Worm (Caenorhabditis elegans) whole organism, early embryonic: ENCODE results near the gene C17E7.9.

ENCODE experiments used
- B0310.2 ChIP-seq: sonication (generic microtip); optimal IDR thresholded peaks from 2 replicates; lab custom pipeline; 2016; ENCODE audit warnings: mild to moderate bottlenecking, missing genetic modification characterization, missing compliant biosample characterization
- F13C5.2 ChIP-seq: sonication (generic microtip); optimal IDR thresholded peaks from 2 replicates; lab custom pipeline; 2017; ENCODE audit warnings: mild to moderate bottlenecking, missing genetic modification characterization, inconsistent platforms, missing compliant biosample characterization
- aly-1 ChIP-seq: sonication (generic microtip); optimal IDR thresholded peaks from 2 replicates; lab custom pipeline; 2016; ENCODE audit warnings: missing genetic modification characterization, missing compliant biosample characterization
- ama-1 ChIP-seq: fragments of 150-350 bp; optimal IDR thresholded peaks from 2 replicates; lab custom pipeline; 2014
- ceh-13 ChIP-seq: fragments of 200-800 bp; sonication (Bioruptor generic); optimal IDR thresholded peaks from 2 replicates; lab custom pipeline; 2018; ENCODE audit warnings: mild to moderate bottlenecking, missing genetic modification characterization, missing compliant biosample characterization
- ceh-36 ChIP-seq: sonication (generic microtip); optimal IDR thresholded peaks from 2 replicates; lab custom pipeline; 2016; ENCODE audit warnings: missing genetic modification characterization, inconsistent platforms, missing compliant biosample characterization
- ets-7 ChIP-seq: sonication (generic microtip); optimal IDR thresholded peaks from 2 replicates; lab custom pipeline; 2016; ENCODE audit warnings: missing genotype, missing genetic modification characterization, missing compliant biosample characterization
- flt-1 ChIP-seq: fragments of 200-800 bp; sonication (Bioruptor generic); IDR thresholded peaks from 2 replicates; pipeline ENCODE4 v1.3.6; 2022; ENCODE audit warnings: missing genetic modification characterization, missing compliant biosample characterization
- hmbx-1 ChIP-seq: sonication (generic microtip); optimal IDR thresholded peaks from 2 replicates; lab custom pipeline; 2016; ENCODE audit warnings: mild to moderate bottlenecking, missing genetic modification characterization, missing compliant biosample characterization
- hmg-4 ChIP-seq: fragments of 200-800 bp; sonication (Bioruptor generic); optimal IDR thresholded peaks from 2 replicates; lab custom pipeline; 2018; ENCODE audit warnings: mild to moderate bottlenecking, missing genetic modification characterization, missing compliant biosample characterization
- hnd-1 ChIP-seq: sonication (generic microtip); optimal IDR thresholded peaks from 2 replicates; lab custom pipeline; 2016; ENCODE audit warnings: missing genetic modification characterization, missing compliant biosample characterization
- pes-1 ChIP-seq: fragments of 200-800 bp; sonication (Bioruptor generic); IDR thresholded peaks from 2 replicates; pipeline ENCODE4 v1.3.6; 2022; ENCODE audit warnings: missing genetic modification reagents, missing genetic modification characterization, missing compliant biosample characterization
- scrt-1 ChIP-seq: fragments of 200-800 bp; sonication (Bioruptor generic); IDR thresholded peaks from 2 replicates; pipeline ENCODE4 v1.3.6; 2022; ENCODE audit warnings: missing genetic modification characterization, missing compliant biosample characterization
- sea-1 ChIP-seq: fragments of 200-800 bp; sonication (Bioruptor generic); conservative IDR thresholded peaks from 2 replicates; pipeline ENCODE4 v1.3.6; 2022; ENCODE audit warnings: missing genetic modification characterization, missing compliant biosample characterization
- tbx-11 ChIP-seq: fragments of 200-800 bp; sonication (Bioruptor generic); IDR thresholded peaks from 2 replicates; pipeline ENCODE4 v1.3.6; 2022; ENCODE audit warnings: missing genetic modification characterization, missing compliant biosample characterization
- tbx-37 ChIP-seq: fragments of 200-800 bp; sonication (Bioruptor generic); conservative IDR thresholded peaks from 2 replicates; pipeline ENCODE4 v1.3.6; 2022; ENCODE audit warnings: missing genetic modification reagents, missing genetic modification characterization, missing compliant biosample characterization
- tra-4 ChIP-seq: sonication (generic microtip); optimal IDR thresholded peaks from 2 replicates; lab custom pipeline; 2017; ENCODE audit warnings: missing genetic modification characterization, missing compliant biosample characterization

Gene C17E7.9

DNA sequence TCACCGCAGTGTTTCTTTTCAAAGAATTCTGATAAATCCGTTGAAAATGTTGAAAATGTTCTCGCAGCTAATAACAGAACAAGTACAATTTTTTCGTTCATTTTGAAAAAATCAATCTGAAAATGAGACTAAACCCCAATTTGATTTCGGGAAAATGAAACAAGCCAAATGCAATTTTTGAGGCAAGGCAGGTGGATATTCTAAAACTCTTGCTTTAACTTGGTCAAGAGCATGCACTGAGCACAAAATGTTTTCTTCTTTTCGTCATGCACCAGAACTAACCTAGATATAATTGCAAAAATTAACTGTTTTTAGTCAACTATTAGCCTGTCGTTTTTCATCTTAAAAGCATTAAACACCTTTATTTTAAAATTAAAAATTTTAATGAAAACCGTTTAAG is 9.4 kb upstream of the C17E7.9 start, which contains the start of gene irld-22:
Gene irld-22 (minus strand): TSS at position 101 of the 400 bp plus-strand sequence.
- TF ChIP-seq ets-7 (tag; lab: Kevin White, UChicago) (no peak), hmbx-1 (tag; lab: Kevin White, UChicago) (no peak), aly-1 (tag; lab: Kevin White, UChicago) (no peak), flt-1 (GFP tag; lab: Robert Waterston, UW) (no peak), F13C5.2 (tag; lab: Kevin White, UChicago) (no peak), sea-1 (GFP tag; lab: Robert Waterston, UW) (no peak), tbx-37 (no peak), ceh-36 (tag; lab: Kevin White, UChicago) (no peak), B0310.2 (tag; lab: Kevin White, UChicago) (no peak), ama-1 (lab: Kevin White, UChicago) (no peak), tra-4 (no peak), scrt-1 (GFP tag; lab: Robert Waterston, UW) (no peak)

DNA sequence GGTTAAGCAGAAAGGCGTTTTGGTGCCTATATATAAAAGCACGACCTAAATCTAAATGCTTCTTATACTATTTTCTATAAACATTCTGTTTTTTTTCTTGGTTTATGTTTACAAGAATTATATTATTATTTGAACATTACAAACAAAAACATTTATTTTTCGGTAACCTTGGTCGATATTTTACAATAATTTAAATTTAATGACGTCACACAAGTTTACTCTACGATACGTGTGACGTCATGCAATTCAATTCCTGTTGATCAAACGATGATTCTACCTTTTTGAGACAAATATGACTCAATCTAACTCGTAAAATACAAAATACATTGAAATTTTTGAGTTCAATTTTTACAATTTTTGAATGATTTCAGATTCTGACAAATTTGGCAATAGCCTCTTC is 5.4 kb upstream of the C17E7.9 start:
- TF ChIP-seq scrt-1 (GFP tag; lab: Robert Waterston, UW) (no peak), hnd-1 (tag; lab: Kevin White, UChicago) (no peak), flt-1 (GFP tag; lab: Robert Waterston, UW) (no peak), F13C5.2 (tag; lab: Kevin White, UChicago) (no peak), ceh-13 (no peak), tra-4 (no peak), tbx-11 (GFP tag; lab: Robert Waterston, UW) (no peak), sea-1 (GFP tag; lab: Robert Waterston, UW) (no peak), ama-1 (lab: Kevin White, UChicago) (no peak), aly-1 (tag; lab: Kevin White, UChicago) (no peak), hmbx-1 (tag; lab: Kevin White, UChicago) (no peak), ets-7 (tag; lab: Kevin White, UChicago) (no peak), hmg-4 (GFP tag; lab: Kevin White, UChicago) (no peak), B0310.2 (tag; lab: Kevin White, UChicago) (no peak), pes-1 (GFP tag; lab: Robert Waterston, UW) (no peak), tbx-37 (no peak), ceh-36 (tag; lab: Kevin White, UChicago) (no peak)

- TF ChIP-seq tbx-37 (no peak), hmg-4 (GFP tag; lab: Kevin White, UChicago) (no peak), B0310.2 (tag; lab: Kevin White, UChicago) (no peak), tra-4 (no peak), ceh-13 (no peak), hmbx-1 (tag; lab: Kevin White, UChicago) (no peak), scrt-1 (GFP tag; lab: Robert Waterston, UW) (no peak)
These were observed 4.0 kb upstream of the C17E7.9 start, which contains the start of gene sre-9 for ce11 chrV:3894661-3895060. TSS of gene sre-9 (plus strand) at chrV:3894961.

ce11 chrV:3892361-3892904 is 1.8 kb upstream of the C17E7.9 start, which contains the start of gene C17E7.4:
TSS of gene C17E7.4 (plus strand) at chrV:3892854.
- TF ChIP-seq ceh-13 = no peak
- TF ChIP-seq hmg-4 (GFP tag; lab: Kevin White, UChicago) = no peak
- no peak for TF ChIP-seq ets-7 (tag; lab: Kevin White, UChicago)
- TF ChIP-seq pes-1 (GFP tag; lab: Robert Waterston, UW) = no peak

DNA sequence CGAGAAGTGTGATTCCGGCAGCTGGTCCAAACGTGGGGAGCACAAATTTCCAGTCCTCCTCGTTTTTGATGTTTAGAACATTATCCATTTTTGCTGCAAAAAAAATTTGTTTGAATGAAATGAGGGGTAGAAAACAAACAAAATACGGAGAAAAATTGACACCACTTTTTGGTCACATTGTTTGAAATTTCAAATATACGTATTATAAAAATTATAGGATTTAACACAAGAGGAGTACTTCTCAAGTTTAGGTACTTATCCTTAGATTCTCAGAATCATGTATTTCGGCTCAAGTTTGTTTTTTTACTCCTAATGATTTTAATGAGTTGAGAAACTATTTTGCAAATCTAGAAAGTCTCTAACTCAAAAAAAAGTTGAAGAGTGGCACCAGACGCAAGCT is 1.3 kb upstream of the C17E7.9 start, which contains the start of gene C17E7.12:
Gene C17E7.12 (minus strand): TSS at position 101 of the 400 bp plus-strand sequence.
- no peak for TF ChIP-seq ets-7 (tag; lab: Kevin White, UChicago)
- no peak for TF ChIP-seq pes-1 (GFP tag; lab: Robert Waterston, UW)
- no peak for TF ChIP-seq B0310.2 (tag; lab: Kevin White, UChicago)
- TF ChIP-seq tra-4 = no peak
- TF ChIP-seq sea-1 (GFP tag; lab: Robert Waterston, UW) = no peak
- TF ChIP-seq tbx-37 = no peak
- TF ChIP-seq scrt-1 (GFP tag; lab: Robert Waterston, UW) = no peak
- TF ChIP-seq ama-1 (lab: Kevin White, UChicago) = no peak

DNA sequence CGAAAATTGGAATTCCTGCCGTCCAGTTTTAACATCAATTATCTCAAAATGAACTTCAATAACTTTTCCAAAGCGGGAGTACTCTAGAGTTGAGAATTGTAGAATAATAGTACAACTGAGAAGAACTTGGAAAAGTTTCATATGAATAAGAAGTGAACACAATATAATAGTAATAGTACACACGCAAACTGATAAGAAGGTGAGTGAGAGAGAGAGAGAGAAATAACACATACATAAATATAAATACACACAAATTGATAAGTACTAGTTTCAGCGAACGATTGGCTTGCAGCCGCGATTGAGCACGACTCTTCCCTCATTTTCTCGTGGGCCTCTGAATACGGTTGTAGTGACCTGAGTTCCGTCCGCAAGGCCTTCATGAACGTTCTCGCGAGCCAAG is 1.5 kb downstream of the C17E7.9 start, which contains the start of gene C17E7.13:
Gene C17E7.13 (minus strand): TSS at position 176 of the 400 bp plus-strand sequence.
- TF ChIP-seq hmbx-1 (tag; lab: Kevin White, UChicago) = no peak
- no peak for TF ChIP-seq hnd-1 (tag; lab: Kevin White, UChicago)
- TF ChIP-seq tbx-37 = no peak

DNA sequence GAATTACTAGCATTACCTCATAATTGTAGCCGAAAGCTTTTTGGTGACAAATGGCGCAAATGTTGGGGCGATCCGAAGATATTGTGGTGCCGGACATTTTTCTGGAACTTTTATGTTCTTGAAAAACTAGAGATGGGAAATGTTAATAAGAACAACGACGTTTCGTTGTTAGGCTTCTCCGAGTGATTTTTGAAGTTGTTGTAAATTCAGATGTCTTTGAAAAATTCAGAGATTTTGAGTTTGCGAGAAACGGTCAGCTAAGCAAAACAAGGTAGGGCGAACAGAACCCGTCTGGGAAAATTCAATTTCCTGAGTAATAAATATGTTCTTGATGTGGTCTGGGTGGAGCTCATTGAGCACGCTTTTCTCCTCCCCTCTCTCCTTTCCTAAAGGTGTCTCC is 4.6 kb downstream of the C17E7.9 start, which contains the start of gene nhr-124:
Gene nhr-124 (minus strand): TSS at position 101 of the 400 bp plus-strand sequence.
- TF ChIP-seq ets-7 (tag; lab: Kevin White, UChicago) (no peak), ceh-13 (no peak), tbx-37 (no peak), F13C5.2 (tag; lab: Kevin White, UChicago) (no peak), tbx-11 (GFP tag; lab: Robert Waterston, UW) (no peak), sea-1 (GFP tag; lab: Robert Waterston, UW) (no peak), B0310.2 (tag; lab: Kevin White, UChicago) (no peak), ama-1 (lab: Kevin White, UChicago) (no peak), pes-1 (GFP tag; lab: Robert Waterston, UW) (no peak)

ce11 chrV:3884550-3884949 is 6.1 kb downstream of the C17E7.9 start:
- no peak for TF ChIP-seq sea-1 (GFP tag; lab: Robert Waterston, UW)
- TF ChIP-seq scrt-1 (GFP tag; lab: Robert Waterston, UW) = no peak
- TF ChIP-seq ets-7 (tag; lab: Kevin White, UChicago) = no peak
- TF ChIP-seq ama-1 (lab: Kevin White, UChicago) = no peak
- TF ChIP-seq flt-1 (GFP tag; lab: Robert Waterston, UW) = no peak
- TF ChIP-seq tbx-11 (GFP tag; lab: Robert Waterston, UW) = no peak
- no peak for TF ChIP-seq hmg-4 (GFP tag; lab: Kevin White, UChicago)
- TF ChIP-seq hnd-1 (tag; lab: Kevin White, UChicago) = no peak
- TF ChIP-seq pes-1 (GFP tag; lab: Robert Waterston, UW) = no peak
- TF ChIP-seq hmbx-1 (tag; lab: Kevin White, UChicago) = no peak
- no peak for TF ChIP-seq tra-4
- TF ChIP-seq ceh-36 (tag; lab: Kevin White, UChicago) = no peak
- no peak for TF ChIP-seq tbx-37
- TF ChIP-seq B0310.2 (tag; lab: Kevin White, UChicago) = no peak
- TF ChIP-seq ceh-13 = no peak
- no peak for TF ChIP-seq F13C5.2 (tag; lab: Kevin White, UChicago)
- no peak for TF ChIP-seq aly-1 (tag; lab: Kevin White, UChicago)
